Worm (Caenorhabditis elegans) whole organism, L4 larva: ENCODE results near the gene mrps-21.

Experiments
- F37D6.2 ChIP-seq: sonication (generic microtip); optimal IDR thresholded peaks from 2 replicates; lab custom pipeline; 2016; ENCODE audit warnings: mild to moderate bottlenecking, missing genetic modification characterization, missing compliant biosample characterization
- F49E8.2 ChIP-seq: sonication (generic microtip); optimal IDR thresholded peaks from 2 replicates; lab custom pipeline; 2016; ENCODE audit warnings: missing compliant biosample characterization, mild to moderate bottlenecking, missing genetic modification characterization, borderline replicate concordance
- T26A8.4 ChIP-seq: fragments of 200-800 bp; sonication (Bioruptor generic); IDR thresholded peaks from 2 replicates; pipeline ENCODE4 v1.3.6; 2022; ENCODE audit warnings: missing genetic modification characterization, missing compliant biosample characterization
- Y75B8A.6 ChIP-seq: fragments of 200-800 bp; sonication (Bioruptor generic); IDR thresholded peaks from 2 replicates; pipeline ENCODE4 v1.3.6; 2022; ENCODE audit warnings: missing genetic modification reagents, missing genetic modification characterization, missing compliant biosample characterization
- ZK337.2 ChIP-seq: fragments of 200-800 bp; sonication (Bioruptor generic); IDR thresholded peaks from 2 replicates; pipeline ENCODE4 v1.3.6; 2022; ENCODE audit warnings: missing genetic modification reagents, missing genetic modification characterization, missing compliant biosample characterization
- aha-1 ChIP-seq: fragments of 150-350 bp; peaks from one replicate; lab custom pipeline; 2014; ENCODE audit warnings: missing biosample characterization, missing genetic modification characterization
- ama-1 ChIP-seq: fragments of 150-350 bp; optimal IDR thresholded peaks from 2 replicates; lab custom pipeline; 2014; ENCODE audit warnings: inconsistent platforms, mixed read lengths
- arid-1 ChIP-seq: fragments of 200-800 bp; sonication (Bioruptor generic); conservative IDR thresholded peaks from 2 replicates; pipeline ENCODE4 v1.3.6; 2022; ENCODE audit warnings: missing genetic modification reagents, missing genetic modification characterization, missing compliant biosample characterization
- ceh-20 ChIP-seq: fragments of 200-800 bp; sonication (Bioruptor generic); IDR thresholded peaks from 2 replicates; pipeline ENCODE4 v1.3.6; 2022; ENCODE audit warnings: missing genetic modification reagents, missing genetic modification characterization, missing compliant biosample characterization
- ceh-28 ChIP-seq: fragments of 150-350 bp; optimal IDR thresholded peaks from 2 replicates; lab custom pipeline; 2014; ENCODE audit warnings: missing biosample characterization, missing genetic modification reagents, missing genetic modification characterization
- ceh-82 ChIP-seq: sonication (generic microtip); optimal IDR thresholded peaks from 2 replicates; lab custom pipeline; 2017; ENCODE audit warnings: missing biosample characterization, missing genetic modification characterization
- daf-16 ChIP-seq, 3 experiments: sonication (generic microtip); optimal IDR thresholded peaks; 2 replicates each; lab custom pipeline; 2016 to 2017; ENCODE audit warnings: missing genetic modification characterization in 3 of 3, missing genetic modification reagents in 3 of 3, mild to moderate bottlenecking in 2 of 3, missing compliant biosample characterization in 2 of 3, missing biosample characterization in 1 of 3, moderate library complexity in 1 of 3
- dmd-8 ChIP-seq: fragments of 200-800 bp; sonication (Bioruptor generic); IDR thresholded peaks from 2 replicates; pipeline ENCODE4 v1.3.6; 2022; ENCODE audit warnings: missing genetic modification characterization, missing compliant biosample characterization
- dpl-1 ChIP-seq: fragments of 150-350 bp; optimal IDR thresholded peaks from 2 replicates; lab custom pipeline; 2014; ENCODE audit warnings: missing biosample characterization, missing genetic modification reagents, missing genetic modification characterization
- duxl-1 ChIP-seq: sonication (generic microtip); optimal IDR thresholded peaks from 2 replicates; lab custom pipeline; 2016; ENCODE audit warnings: mild to moderate bottlenecking, missing genetic modification characterization, moderate library complexity, missing compliant biosample characterization; ENCODE audit not compliant: poor library complexity
- egl-27 ChIP-seq: sonication (generic microtip); optimal IDR thresholded peaks from 3 replicates; lab custom pipeline; 2017; ENCODE audit warnings: missing biosample characterization, missing genetic modification reagents, missing genetic modification characterization
- fos-1 ChIP-seq: fragments of 150-350 bp; optimal IDR thresholded peaks from 2 replicates; lab custom pipeline; 2014; ENCODE audit warnings: missing biosample characterization, missing genetic modification characterization
- gei-8 ChIP-seq: fragments of 200-800 bp; sonication (Bioruptor generic); optimal IDR thresholded peaks from 2 replicates; lab custom pipeline; 2018; ENCODE audit warnings: mild to moderate bottlenecking, missing genetic modification characterization, missing compliant biosample characterization
- hlh-11 ChIP-seq: fragments of 200-800 bp; sonication (Bioruptor generic); optimal IDR thresholded peaks from 2 replicates; lab custom pipeline; 2018; ENCODE audit warnings: mild to moderate bottlenecking, missing genetic modification characterization, missing compliant biosample characterization
- hmg-1.1 ChIP-seq: fragments of 200-800 bp; sonication (Bioruptor generic); IDR thresholded peaks from 2 replicates; pipeline ENCODE4 v1.3.6; 2022; ENCODE audit warnings: missing genetic modification reagents, missing genetic modification characterization, missing compliant biosample characterization
- jun-1 ChIP-seq: fragments of 150-350 bp; optimal IDR thresholded peaks from 2 replicates; lab custom pipeline; 2014; ENCODE audit warnings: missing biosample characterization, missing genetic modification reagents, missing genetic modification characterization
- lin-1 ChIP-seq: fragments of 200-800 bp; sonication (Bioruptor generic); IDR thresholded peaks from 2 replicates; pipeline ENCODE4 v1.3.6; 2022; ENCODE audit warnings: missing genetic modification reagents, missing genetic modification characterization, missing compliant biosample characterization
- lin-13 ChIP-seq: fragments of 150-350 bp; optimal IDR thresholded peaks from 2 replicates; lab custom pipeline; 2014; ENCODE audit warnings: missing biosample characterization, missing genetic modification reagents, missing genetic modification characterization
- lin-38 ChIP-seq: fragments of 200-800 bp; sonication (Bioruptor generic); IDR thresholded peaks from 2 replicates; pipeline ENCODE4 v1.3.6; 2022; ENCODE audit warnings: missing genetic modification reagents, missing genetic modification characterization, missing compliant biosample characterization
- lir-3 ChIP-seq: sonication (generic microtip); optimal IDR thresholded peaks from 2 replicates; lab custom pipeline; 2016; ENCODE audit warnings: mild to moderate bottlenecking, missing genetic modification characterization, missing compliant biosample characterization
- lsy-2 ChIP-seq, 2 experiments: fragments of 150-350 bp in 1 of 2; sonication (generic microtip) in 1 of 2; optimal IDR thresholded peaks; 2 replicates each; lab custom pipeline; 2014 to 2017; ENCODE audit warnings: missing biosample characterization in 2 of 2, missing genetic modification characterization in 2 of 2
- mep-1 ChIP-seq: fragments of 150-350 bp; sonication (generic microtip); optimal IDR thresholded peaks from 3 replicates; lab custom pipeline; 2014; ENCODE audit warnings: missing biosample characterization, missing genetic modification characterization
- mes-2 ChIP-seq: sonication (generic microtip); optimal IDR thresholded peaks from 2 replicates; lab custom pipeline; 2016; ENCODE audit warnings: missing genotype, mild to moderate bottlenecking, missing genetic modification characterization, missing compliant biosample characterization; ENCODE audit not compliant: poor library complexity, severe bottlenecking
- nhr-10 ChIP-seq: fragments of 150-350 bp; optimal IDR thresholded peaks from 2 replicates; lab custom pipeline; 2014; ENCODE audit warnings: missing biosample characterization, missing genetic modification characterization
- nhr-102 ChIP-seq: sonication (generic microtip); optimal IDR thresholded peaks from 2 replicates; lab custom pipeline; 2016; ENCODE audit warnings: mild to moderate bottlenecking, missing genetic modification characterization, moderate library complexity, missing compliant biosample characterization
- nhr-11 ChIP-seq: fragments of 150-350 bp; optimal IDR thresholded peaks from 2 replicates; lab custom pipeline; 2014; ENCODE audit warnings: missing biosample characterization, missing genetic modification characterization
- nhr-111 ChIP-seq: fragments of 200-800 bp; sonication (Bioruptor generic); optimal IDR thresholded peaks from 2 replicates; lab custom pipeline; 2018; ENCODE audit warnings: mild to moderate bottlenecking, missing genetic modification characterization, missing compliant biosample characterization
- nhr-25 ChIP-seq: sonication (generic microtip); optimal IDR thresholded peaks from 2 replicates; lab custom pipeline; 2017; ENCODE audit warnings: missing genetic modification characterization, mild to moderate bottlenecking, missing compliant biosample characterization, antibody characterized with exemption, moderate library complexity, borderline replicate concordance; ENCODE audit not compliant: insufficient read depth
- nhr-28 ChIP-seq: fragments of 150-350 bp; optimal IDR thresholded peaks from 2 replicates; lab custom pipeline; 2014; ENCODE audit warnings: missing biosample characterization, missing genetic modification characterization
- nhr-41 ChIP-seq: fragments of 200-800 bp; sonication (Bioruptor generic); IDR thresholded peaks from 2 replicates; pipeline ENCODE4 v1.3.6; 2022; ENCODE audit warnings: missing genetic modification reagents, missing genetic modification characterization, missing compliant biosample characterization
- nhr-48 ChIP-seq: sonication (generic microtip); optimal IDR thresholded peaks from 2 replicates; lab custom pipeline; 2016; ENCODE audit warnings: mild to moderate bottlenecking, missing genetic modification characterization, missing compliant biosample characterization
- nhr-6 ChIP-seq: fragments of 150-350 bp; optimal IDR thresholded peaks from 2 replicates; lab custom pipeline; 2014; ENCODE audit warnings: missing biosample characterization, missing genetic modification characterization
- nhr-77 ChIP-seq: fragments of 150-350 bp; optimal IDR thresholded peaks from 2 replicates; lab custom pipeline; 2014; ENCODE audit warnings: missing biosample characterization, missing genetic modification characterization
- pqm-1 ChIP-seq: sonication (generic microtip); optimal IDR thresholded peaks from 2 replicates; lab custom pipeline; 2017; ENCODE audit warnings: missing biosample characterization, missing genetic modification characterization
- rbr-2 ChIP-seq: sonication (generic microtip); optimal IDR thresholded peaks from 2 replicates; lab custom pipeline; 2016; ENCODE audit warnings: missing genotype, missing genetic modification characterization, missing compliant biosample characterization
- saeg-2 ChIP-seq: fragments of 200-800 bp; sonication (Bioruptor generic); IDR thresholded peaks from 2 replicates; pipeline ENCODE4 v1.3.6; 2022; ENCODE audit warnings: missing genetic modification reagents, missing genetic modification characterization, missing compliant biosample characterization
- sdz-12 ChIP-seq: fragments of 200-800 bp; sonication (Bioruptor generic); optimal IDR thresholded peaks from 2 replicates; lab custom pipeline; 2018; ENCODE audit warnings: mild to moderate bottlenecking, missing genetic modification characterization, missing compliant biosample characterization
- skn-1 ChIP-seq: fragments of 150-350 bp; optimal IDR thresholded peaks from 2 replicates; lab custom pipeline; 2014; ENCODE audit warnings: missing biosample characterization, missing genetic modification characterization
- spr-3 ChIP-seq: fragments of 200-800 bp; sonication (Bioruptor generic); optimal IDR thresholded peaks from 2 replicates; lab custom pipeline; 2018; ENCODE audit warnings: mild to moderate bottlenecking, missing genetic modification characterization, missing compliant biosample characterization
- tra-1 ChIP-seq: fragments of 200-800 bp; sonication (Bioruptor generic); IDR thresholded peaks from 2 replicates; pipeline ENCODE4 v1.3.6; 2022; ENCODE audit warnings: missing genetic modification reagents, missing genetic modification characterization, missing compliant biosample characterization
- unc-130 ChIP-seq: sonication (generic microtip); optimal IDR thresholded peaks from 2 replicates; lab custom pipeline; 2016; ENCODE audit warnings: missing genetic modification reagents, missing genetic modification characterization, missing compliant biosample characterization
- vab-7 ChIP-seq: fragments of 200-800 bp; sonication (Bioruptor generic); IDR thresholded peaks from 2 replicates; pipeline ENCODE4 v1.3.6; 2022; ENCODE audit warnings: missing genetic modification reagents, missing genetic modification characterization, missing compliant biosample characterization
- zag-1 ChIP-seq: fragments of 150-350 bp; optimal IDR thresholded peaks from 2 replicates; lab custom pipeline; 2014; ENCODE audit warnings: missing biosample characterization, missing genetic modification characterization
- zfp-3 ChIP-seq: fragments of 200-800 bp; sonication (Bioruptor generic); conservative IDR thresholded peaks from 2 replicates; pipeline ENCODE4 v1.3.6; 2022; ENCODE audit warnings: missing genetic modification reagents, missing genetic modification characterization, missing compliant biosample characterization
- zip-2 ChIP-seq: fragments of 150-350 bp; optimal IDR thresholded peaks from 2 replicates; lab custom pipeline; 2014; ENCODE audit warnings: missing biosample characterization, missing genetic modification characterization

mrps-21 gene

ce11 chrIV:4652365-4652844 is 6.9 kb downstream of the mrps-21 start, which contains the start of gene F29B9.5 (continued):
- TF ChIP-seq zfp-3 (GFP tag; lab: Robert Waterston, UW) (no peak), skn-1 (tag; lab: Kevin White, UChicago) (no peak), ceh-82 (tag; lab: Kevin White, UChicago) (no peak), Y75B8A.6 (0 out of 2 replicates have a peak, but pooled peaks have one; percentile 50), sdz-12 (no peak), aha-1 (tag; lab: Kevin White, UChicago) (peak; percentile 19), hmg-1.1 (no peak), duxl-1 (no peak), nhr-41 (GFP tag; lab: Robert Waterston, UW) (no peak), F49E8.2 (tag; lab: Kevin White, UChicago) (peak; percentile 80), nhr-111 (GFP tag; lab: Kevin White, UChicago) (peak; percentile 9), nhr-10 (tag; lab: Kevin White, UChicago) (no peak), daf-16 (GFP tag; optimal IDR thresholded peaks at IDR 0.05; lab: Kevin White, UChicago) (no peak), daf-16 (tag; optimal IDR thresholded peaks at IDR 0.05; lab: Kevin White, UChicago) (peak; percentile 2), nhr-77 (tag; lab: Kevin White, UChicago) (no peak), zag-1 (no peak), nhr-25 (no peak), saeg-2 (peak; percentile 36; the same call in 1 of the 2 replicates), zip-2 (tag; lab: Kevin White, UChicago) (no peak), gei-8 (no peak), dmd-8 (0 out of 2 replicates have a peak, but pooled peaks have one; percentile 39), arid-1 (GFP tag; lab: Robert Waterston, UW) (0 out of 2 replicates have a peak, but pooled peaks have one; percentile 29), nhr-48 (tag; lab: Kevin White, UChicago) (no peak), ama-1 (lab: Kevin White, UChicago) (peak; percentile 60), fos-1 (no peak), ZK337.2 (GFP tag; lab: Robert Waterston, UW) (no peak), lsy-2 (tag; optimal IDR thresholded peaks at IDR 0.05; lab: Kevin White, UChicago) (no peak), rbr-2 (tag; lab: Kevin White, UChicago) (no peak), lir-3 (no peak), spr-3 (GFP tag; lab: Kevin White, UChicago) (no peak), ceh-28 (tag; lab: Kevin White, UChicago) (no peak), mep-1 (tag; lab: Kevin White, UChicago) (no peak)

- TF ChIP-seq aha-1 (tag; lab: Kevin White, UChicago) (peak; percentile 96), pqm-1 (tag; lab: Kevin White, UChicago) (peak; percentile 40), tra-1 (GFP tag; lab: Robert Waterston, UW) (no peak), egl-27 (no peak), nhr-6 (tag; lab: Kevin White, UChicago) (peak; percentile 1), lin-38 (GFP tag; lab: Robert Waterston, UW) (peak; percentile 83), ceh-28 (tag; lab: Kevin White, UChicago) (peak; percentile 77), dpl-1 (GFP tag; lab: Kevin White, UChicago) (peak; percentile 75), T26A8.4 (peak; percentile 61; the same call in 1 of the 2 replicates), unc-130 (GFP tag; lab: Kevin White, UChicago) (peak; percentile 84), ZK337.2 (GFP tag; lab: Robert Waterston, UW) (no peak), F37D6.2 (tag; lab: Kevin White, UChicago) (peak; percentile 49), nhr-11 (tag; lab: Kevin White, UChicago) (peak; percentile 48), arid-1 (GFP tag; lab: Robert Waterston, UW) (peak; percentile 32; the same call in 1 of the 2 replicates), nhr-28 (tag; lab: Kevin White, UChicago) (peak; percentile 46), F49E8.2 (tag; lab: Kevin White, UChicago) (peak; percentile 35), lin-1 (GFP tag; lab: Robert Waterston, UW) (0 out of 2 replicates have a peak, but pooled peaks have one; percentile 13), zag-1 (no peak), nhr-102 (tag; lab: Kevin White, UChicago) (peak; percentile 40), jun-1 (no peak), lin-13 (peak; percentile 92), mes-2 (tag; lab: Kevin White, UChicago) (peak; percentile 90), ceh-20 (peak; percentile 61; the same call in 1 of the 2 replicates), rbr-2 (tag; lab: Kevin White, UChicago) (peak; percentile 61), hlh-11 (tag; lab: Kevin White, UChicago) (peak; percentile 74), vab-7 (GFP tag; lab: Robert Waterston, UW) (0 out of 2 replicates have a peak, but pooled peaks have one; percentile 31)
These were observed 8.7 kb downstream of the mrps-21 start, which contains the start of gene ubc-9 for ce11 chrIV:4650624-4651094. Gene ubc-9, plus strand, starts transcription at chrIV:4651044.
